Fruit fly (Drosophila melanogaster) whole organism, embryonic: ENCODE results near the gene CG15336.

Experiments
- Atf3 ChIP-seq: fragments of 200-800 bp; sonication (Bioruptor generic); optimal IDR thresholded peaks from 3 replicates; lab custom pipeline; 2016; ENCODE audit warnings: missing biosample characterization, missing genetic modification characterization
- Bgb ChIP-seq: fragments of 200-800 bp; sonication (Bioruptor generic); IDR thresholded peaks from 2 replicates; pipeline ENCODE4 v1.3.6; 2022; ENCODE audit warnings: missing biosample characterization, missing genetic modification characterization; ENCODE audit not compliant: partially characterized antibody
- CG10565 ChIP-seq: fragments of 200-800 bp; sonication (Bioruptor generic); optimal IDR thresholded peaks from 3 replicates; lab custom pipeline; 2016; ENCODE audit warnings: missing biosample characterization, mild to moderate bottlenecking, missing genetic modification characterization
- CG10654 ChIP-seq: fragments of 200-800 bp; sonication (Bioruptor generic); optimal IDR thresholded peaks from 2 replicates; lab custom pipeline; 2016; ENCODE audit warnings: missing biosample characterization, missing genetic modification characterization
- CG11504 ChIP-seq: fragments of 200-800 bp; sonication (Bioruptor generic); optimal IDR thresholded peaks from 3 replicates; lab custom pipeline; 2019; ENCODE audit warnings: missing biosample characterization, mild to moderate bottlenecking, missing genetic modification characterization, moderate library complexity
- CG12219 ChIP-seq: fragments of 200-800 bp; sonication (Bioruptor generic); optimal IDR thresholded peaks from 3 replicates; lab custom pipeline; 2018; ENCODE audit warnings: missing biosample characterization, mild to moderate bottlenecking, missing genetic modification characterization
- CG1233 ChIP-seq: fragments of 200-800 bp; sonication (Bioruptor generic); optimal IDR thresholded peaks from 4 replicates; lab custom pipeline; 2018; ENCODE audit warnings: missing biosample characterization, mild to moderate bottlenecking, missing genetic modification characterization
- CG13287 ChIP-seq: fragments of 200-800 bp; sonication (Bioruptor generic); IDR thresholded peaks from 2 replicates; pipeline ENCODE4 v1.3.6; 2022; ENCODE audit warnings: missing biosample characterization, missing genetic modification characterization; ENCODE audit not compliant: partially characterized antibody
- CG13296 ChIP-seq: fragments of 200-800 bp; sonication (Bioruptor generic); optimal IDR thresholded peaks from 3 replicates; lab custom pipeline; 2018; ENCODE audit warnings: missing biosample characterization, mild to moderate bottlenecking, missing genetic modification characterization
- CG15011 ChIP-seq: fragments of 200-800 bp; sonication (Bioruptor generic); optimal IDR thresholded peaks from 3 replicates; lab custom pipeline; 2018; ENCODE audit warnings: missing biosample characterization, mild to moderate bottlenecking, missing genetic modification characterization
- CG15601 ChIP-seq: fragments of 200-800 bp; sonication (Bioruptor generic); optimal IDR thresholded peaks from 3 replicates; lab custom pipeline; 2019; ENCODE audit warnings: missing biosample characterization, mild to moderate bottlenecking, missing genetic modification characterization, moderate library complexity
- CG17612 ChIP-seq: fragments of 200-800 bp; sonication (Bioruptor generic); IDR thresholded peaks from 2 replicates; pipeline ENCODE4 v1.3.6; 2022; ENCODE audit warnings: missing biosample characterization, missing genetic modification characterization
- CG17802 ChIP-seq: fragments of 200-800 bp; sonication (Bioruptor generic); optimal IDR thresholded peaks from 2 replicates; lab custom pipeline; 2018; ENCODE audit warnings: missing biosample characterization, mild to moderate bottlenecking, missing genetic modification characterization, moderate library complexity
- CG17829 ChIP-seq: fragments of 200-800 bp; optimal IDR thresholded peaks from 2 replicates; lab custom pipeline; 2019; ENCODE audit warnings: missing biosample characterization, mild to moderate bottlenecking, missing genetic modification characterization, moderate library complexity
- CG33213 ChIP-seq: fragments of 200-800 bp; sonication (Bioruptor generic); optimal IDR thresholded peaks from 3 replicates; lab custom pipeline; 2016; ENCODE audit warnings: missing biosample characterization, missing genetic modification characterization
- CG34422 ChIP-seq: fragments of 200-800 bp; sonication (Bioruptor generic); IDR thresholded peaks from 3 replicates; pipeline ENCODE4 v1.3.6; 2022; ENCODE audit warnings: missing biosample characterization, missing genetic modification characterization
- CG3847 ChIP-seq: fragments of 200-800 bp; sonication (Bioruptor generic); IDR thresholded peaks from 2 replicates; pipeline ENCODE4 v1.3.6; 2022; ENCODE audit warnings: missing biosample characterization, missing genetic modification characterization
- CG4820 ChIP-seq: fragments of 200-800 bp; sonication (Bioruptor generic); optimal IDR thresholded peaks from 3 replicates; lab custom pipeline; 2016; ENCODE audit warnings: missing biosample characterization, missing genetic modification characterization
- CG6689 ChIP-seq: fragments of 200-800 bp; sonication (Bioruptor generic); IDR thresholded peaks from 2 replicates; pipeline ENCODE4 v1.3.6; 2022; ENCODE audit warnings: missing biosample characterization, missing genetic modification characterization
- CG6765 ChIP-seq: fragments of 200-800 bp; sonication (Bioruptor generic); optimal IDR thresholded peaks from 3 replicates; lab custom pipeline; 2017; ENCODE audit warnings: missing biosample characterization, mild to moderate bottlenecking, missing genetic modification characterization
- CG9932 ChIP-seq: fragments of 200-800 bp; sonication (Bioruptor generic); IDR thresholded peaks from 2 replicates; pipeline ENCODE4 v1.3.6; 2022; ENCODE audit warnings: missing biosample characterization, missing genetic modification characterization
- D ChIP-seq, 2 experiments: fragments of 200-800 bp in 1 of 2; fragments of >200 bp in 1 of 2; sonication (Bioruptor generic) in 1 of 2; optimal IDR thresholded peaks; 2 replicates in 1 of 2; 3 replicates in 1 of 2; lab custom pipeline; 2017; ENCODE audit warnings: mild to moderate bottlenecking in 1 of 2, missing biosample characterization in 1 of 2, missing genetic modification characterization in 1 of 2, missing genetic modification reagents in 1 of 2
- Dbx ChIP-seq: fragments of 200-800 bp; sonication (Bioruptor generic); IDR thresholded peaks from 3 replicates; pipeline ENCODE4 v1.3.6; 2022; ENCODE audit warnings: missing biosample characterization, missing genetic modification characterization
- Fer2 ChIP-seq: fragments of 200-800 bp; sonication (Bioruptor generic); optimal IDR thresholded peaks from 2 replicates; lab custom pipeline; 2018; ENCODE audit warnings: missing biosample characterization, mild to moderate bottlenecking, missing genetic modification characterization, moderate library complexity
- HLH3B ChIP-seq: fragments of 200-800 bp; sonication (Bioruptor generic); IDR thresholded peaks from 2 replicates; pipeline ENCODE4 v1.3.6; 2022; ENCODE audit warnings: missing biosample characterization, missing genetic modification characterization
- Jarid2 ChIP-seq: fragments of 200-800 bp; sonication (Bioruptor generic); optimal IDR thresholded peaks from 3 replicates; lab custom pipeline; 2017; ENCODE audit warnings: mild to moderate bottlenecking, missing biosample characterization, missing genetic modification reagents, missing genetic modification characterization
- Mes4 ChIP-seq: fragments of 200-800 bp; sonication (Bioruptor generic); optimal IDR thresholded peaks from 2 replicates; lab custom pipeline; 2016; ENCODE audit warnings: missing biosample characterization, missing genetic modification characterization
- NC2α ChIP-seq: fragments of 200-800 bp; sonication (Bioruptor generic); optimal IDR thresholded peaks from 2 replicates; lab custom pipeline; 2016; ENCODE audit warnings: missing biosample characterization, missing genetic modification characterization
- Neu2 ChIP-seq: fragments of 200-800 bp; sonication (Bioruptor generic); optimal IDR thresholded peaks from 3 replicates; lab custom pipeline; 2016; ENCODE audit warnings: missing biosample characterization, missing genetic modification characterization, borderline replicate concordance
- amos ChIP-seq: fragments of 200-800 bp; sonication (Bioruptor generic); IDR thresholded peaks from 2 replicates; pipeline ENCODE4 v1.3.6; 2022; ENCODE audit warnings: missing biosample characterization, missing genetic modification characterization; ENCODE audit not compliant: partially characterized antibody
- aop ChIP-seq: fragments of 200-800 bp; sonication (Bioruptor generic); IDR thresholded peaks from 2 replicates; pipeline ENCODE4 v1.3.6; 2022; ENCODE audit warnings: missing biosample characterization, missing genetic modification characterization
- ato ChIP-seq: fragments of 200-800 bp; sonication (Bioruptor generic); IDR thresholded peaks from 2 replicates; pipeline ENCODE4 v1.3.6; 2022; ENCODE audit warnings: missing biosample characterization, missing genetic modification characterization; ENCODE audit not compliant: partially characterized antibody
- btn ChIP-seq: fragments of 200-800 bp; sonication (Bioruptor generic); optimal IDR thresholded peaks from 2 replicates; lab custom pipeline; 2016; ENCODE audit warnings: missing biosample characterization, missing genetic modification characterization
- dimm ChIP-seq: fragments of 200-800 bp; sonication (Bioruptor generic); IDR thresholded peaks from 2 replicates; pipeline ENCODE4 v1.3.6; 2022; ENCODE audit warnings: missing biosample characterization, missing genetic modification characterization
- emc ChIP-seq: fragments of 200-800 bp; sonication (Bioruptor generic); optimal IDR thresholded peaks from 2 replicates; lab custom pipeline; 2016; ENCODE audit warnings: missing biosample characterization, missing genetic modification characterization
- lola ChIP-seq, 3 experiments: fragments of >200 bp in 2 of 3; fragments of 200-800 bp in 1 of 3; sonication (Bioruptor generic) in 1 of 3; optimal IDR thresholded peaks; 2 replicates each; lab custom pipeline; 2017 to 2019; ENCODE audit warnings: missing biosample characterization in 3 of 3, missing genetic modification characterization in 3 of 3, mild to moderate bottlenecking in 1 of 3, moderate library complexity in 1 of 3
- luna ChIP-seq: fragments of 200-800 bp; sonication (Bioruptor generic); optimal IDR thresholded peaks from 2 replicates; lab custom pipeline; 2016; ENCODE audit warnings: missing biosample characterization, missing genetic modification characterization
- nau ChIP-seq: fragments of 200-800 bp; sonication (Bioruptor generic); optimal IDR thresholded peaks from 3 replicates; lab custom pipeline; 2017; ENCODE audit warnings: missing biosample characterization, mild to moderate bottlenecking, missing genetic modification characterization, missing genetic modification reagents
- odd ChIP-seq: fragments of 200-800 bp; sonication (Bioruptor generic); optimal IDR thresholded peaks from 2 replicates; lab custom pipeline; 2017; ENCODE audit warnings: missing biosample characterization, mild to moderate bottlenecking, missing genetic modification characterization
- pros ChIP-seq: fragments of 200-800 bp; sonication (Bioruptor generic); optimal IDR thresholded peaks from 3 replicates; lab custom pipeline; 2019; ENCODE audit warnings: missing biosample characterization, mild to moderate bottlenecking, missing genetic modification characterization, moderate library complexity
- repo ChIP-seq: fragments of 200-800 bp; sonication (Bioruptor generic); optimal IDR thresholded peaks from 2 replicates; lab custom pipeline; 2016; ENCODE audit warnings: missing biosample characterization, missing genetic modification characterization
- ro ChIP-seq: fragments of 200-800 bp; sonication (Bioruptor generic); IDR thresholded peaks from 2 replicates; pipeline ENCODE4 v1.3.6; 2022; ENCODE audit warnings: missing biosample characterization, missing genetic modification characterization
- slbo ChIP-seq: fragments of 200-800 bp; sonication (Bioruptor generic); IDR thresholded peaks from 2 replicates; pipeline ENCODE4 v1.3.6; 2022; ENCODE audit warnings: missing biosample characterization, missing genetic modification characterization
- slp2 ChIP-seq: fragments of 200-800 bp; sonication (Bioruptor generic); optimal IDR thresholded peaks from 2 replicates; lab custom pipeline; 2016; ENCODE audit warnings: missing biosample characterization, missing genetic modification characterization
- sob ChIP-seq: fragments of 200-800 bp; sonication (Bioruptor generic); IDR thresholded peaks from 2 replicates; pipeline ENCODE4 v1.3.6; 2022; ENCODE audit warnings: missing biosample characterization, missing genetic modification characterization
- tap ChIP-seq: fragments of 200-800 bp; optimal IDR thresholded peaks from 3 replicates; lab custom pipeline; 2019; ENCODE audit warnings: missing biosample characterization, mild to moderate bottlenecking, missing genetic modification characterization, moderate library complexity
- tgo ChIP-seq: fragments of 200-800 bp; sonication (Bioruptor generic); IDR thresholded peaks from 3 replicates; pipeline ENCODE4 v1.3.6; 2022; ENCODE audit warnings: missing biosample characterization, missing genetic modification characterization
- tx ChIP-seq: fragments of 200-800 bp; sonication (Bioruptor generic); optimal IDR thresholded peaks from 2 replicates; lab custom pipeline; 2016; ENCODE audit warnings: missing biosample characterization, missing genetic modification characterization
- unpg ChIP-seq: fragments of 200-800 bp; sonication (Bioruptor generic); optimal IDR thresholded peaks from 3 replicates; lab custom pipeline; 2018; ENCODE audit warnings: missing biosample characterization, mild to moderate bottlenecking, missing genetic modification characterization, moderate library complexity
- usp ChIP-seq: fragments of >200 bp; optimal IDR thresholded peaks from 2 replicates; lab custom pipeline; 2017; ENCODE audit warnings: missing biosample characterization, missing genetic modification characterization

CG15336 gene

DNA sequence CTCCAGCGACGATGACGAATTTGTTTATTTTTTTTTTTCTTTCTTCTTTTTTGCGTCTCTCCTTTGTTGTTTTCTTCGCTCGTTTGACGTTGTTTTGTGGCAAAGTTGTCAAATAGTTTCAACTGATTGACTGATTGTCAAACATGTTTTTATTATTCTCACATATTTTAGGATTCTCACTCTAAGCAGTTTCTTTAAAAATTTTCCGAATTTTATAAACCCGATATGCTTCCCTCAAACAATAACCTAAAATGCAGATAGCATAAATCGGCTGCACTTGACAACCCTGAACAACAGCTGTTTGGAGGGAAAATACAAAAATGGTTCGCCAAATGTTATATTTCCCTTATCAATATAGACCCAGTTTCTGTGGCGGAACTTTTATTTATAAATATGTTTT, 4.2 kb upstream of the CG15336 start, which contains the start of gene CG17982 (continued):
- TF ChIP-seq CG13296 (peak; percentile 82), CG1233 (GFP tag; lab: Kevin White, UChicago) (peak; percentile 83), CG15011 (GFP tag; lab: Kevin White, UChicago) (no peak), CG6689 (GFP tag; lab: Robert Waterston, UW) (peak; percentile 87), pros (GFP tag; lab: Kevin White, UChicago) (peak; percentile 3), CG11504 (tag; lab: Kevin White, UChicago) (no peak), dimm (no peak), CG17829 (tag; lab: Kevin White, UChicago) (peak; percentile 85), amos (no peak; the same call in 1 of the 2 replicates), emc (peak; percentile 51), odd (GFP tag; lab: Kevin White, UChicago) (peak; percentile 73), unpg (GFP tag; lab: Kevin White, UChicago) (peak; percentile 92), repo (peak; percentile 79), Jarid2 (GFP tag; lab: Kevin White, UChicago) (no peak), HLH3B (GFP tag; lab: Robert Waterston, UW) (peak; percentile 78), nau (GFP tag; lab: Kevin White, UChicago) (no peak), sob (GFP tag; lab: Robert Waterston, UW) (peak; percentile 86), Atf3 (GFP tag; lab: Kevin White, UChicago) (peak; percentile 64), CG4820 (GFP tag; lab: Kevin White, UChicago) (peak; percentile 29), CG17802 (tag; lab: Kevin White, UChicago) (peak; percentile 24), slbo (peak; percentile 88), Dbx (GFP tag; lab: Robert Waterston, UW) (peak; percentile 66), CG33213 (GFP tag; lab: Kevin White, UChicago) (peak; percentile 87), btn (GFP tag; lab: Kevin White, UChicago) (peak; percentile 73), CG10565 (peak; percentile 19), tap (tag; lab: Kevin White, UChicago) (peak; percentile 83), Fer2 (peak; percentile 80), Bgb (GFP tag; lab: Robert Waterston, UW) (no peak), NC2α (GFP tag; lab: Kevin White, UChicago) (peak; percentile 72), usp (GFP tag; lab: Kevin White, UChicago) (no peak), ato (no peak), tgo (GFP tag; lab: Robert Waterston, UW) (peak; percentile 83), Mes4 (GFP tag; lab: Kevin White, UChicago) (peak; percentile 81), lola (GFP tag; optimal IDR thresholded peaks at IDR 0.05; lab: Kevin White, UChicago) (peak in 1 of 3 experiments; percentile 77), CG9932 (GFP tag; lab: Robert Waterston, UW) (peak; percentile 83), CG17612 (GFP tag; lab: Robert Waterston, UW) (peak; percentile 68), slp2 (GFP tag; lab: Kevin White, UChicago) (peak; percentile 67), CG6765 (GFP tag; lab: Kevin White, UChicago) (peak; percentile 70), CG10654 (peak; percentile 73), D (optimal IDR thresholded peaks at IDR 0.05; lab: Kevin White, UChicago) (no peak), D (GFP tag; optimal IDR thresholded peaks at IDR 0.05; lab: Kevin White, UChicago) (peak; percentile 67), CG3847 (peak; percentile 81), luna (GFP tag; lab: Kevin White, UChicago) (peak; percentile 79), CG13287 (GFP tag; lab: Robert Waterston, UW) (no peak; the same call in 1 of the 2 replicates), tx (GFP tag; lab: Kevin White, UChicago) (peak; percentile 84), CG15601 (tag; lab: Kevin White, UChicago) (peak; percentile 82), aop (peak; percentile 61; the same call in 1 of the 2 replicates), ro (GFP tag; lab: Robert Waterston, UW) (no peak), Neu2 (GFP tag; lab: Kevin White, UChicago) (no peak), CG34422 (peak; percentile 83), CG12219 (GFP tag; lab: Kevin White, UChicago) (peak; percentile 71)
